Worm (Caenorhabditis elegans) whole organism, L2 larva: ENCODE results near the gene prx-3.

Source experiments
- C34F6.9 ChIP-seq: fragments of 150-350 bp; optimal IDR thresholded peaks from 2 replicates; lab custom pipeline; 2014; ENCODE audit warnings: missing biosample characterization, missing genetic modification characterization
- F13H6.1 ChIP-seq: sonication (generic microtip); optimal IDR thresholded peaks from 2 replicates; lab custom pipeline; 2016; ENCODE audit warnings: missing genetic modification characterization, missing compliant biosample characterization
- R02D3.7 ChIP-seq: fragments of 150-350 bp; optimal IDR thresholded peaks from 2 replicates; lab custom pipeline; 2014; ENCODE audit warnings: missing biosample characterization, missing genetic modification characterization
- alr-1 ChIP-seq: fragments of 150-350 bp; optimal IDR thresholded peaks from 2 replicates; lab custom pipeline; 2014; ENCODE audit warnings: missing biosample characterization, missing genetic modification characterization
- ama-1 ChIP-seq: fragments of 150-350 bp; optimal IDR thresholded peaks from 2 replicates; lab custom pipeline; 2018; ENCODE audit warnings: inconsistent platforms
- blmp-1 ChIP-seq: sonication (generic microtip); optimal IDR thresholded peaks from 2 replicates; lab custom pipeline; 2017; ENCODE audit warnings: missing genetic modification characterization, mild to moderate bottlenecking, missing compliant biosample characterization, antibody characterized with exemption, moderate library complexity; ENCODE audit not compliant: insufficient read depth
- ceh-16 ChIP-seq: fragments of 150-350 bp; optimal IDR thresholded peaks from 2 replicates; lab custom pipeline; 2014; ENCODE audit warnings: missing biosample characterization, missing genetic modification characterization
- crh-2 ChIP-seq: sonication (generic microtip); optimal IDR thresholded peaks from 2 replicates; lab custom pipeline; 2017; ENCODE audit warnings: missing biosample characterization, missing genetic modification characterization
- dmd-4 ChIP-seq: sonication (generic microtip); optimal IDR thresholded peaks from 2 replicates; lab custom pipeline; 2017; ENCODE audit warnings: missing biosample characterization, missing genetic modification characterization
- egl-27 ChIP-seq: sonication (generic microtip); optimal IDR thresholded peaks from 3 replicates; lab custom pipeline; 2017; ENCODE audit warnings: missing biosample characterization, missing genetic modification reagents, missing genetic modification characterization
- elt-1 ChIP-seq: fragments of 150-350 bp; optimal IDR thresholded peaks from 2 replicates; lab custom pipeline; 2014; ENCODE audit warnings: missing biosample characterization, missing genetic modification characterization
- elt-3 ChIP-seq: sonication (generic microtip); optimal IDR thresholded peaks from 2 replicates; lab custom pipeline; 2017; ENCODE audit warnings: missing biosample characterization, missing genetic modification characterization
- fos-1 ChIP-seq: fragments of 150-350 bp; optimal IDR thresholded peaks from 2 replicates; lab custom pipeline; 2014; ENCODE audit warnings: missing biosample characterization, missing genetic modification characterization
- gmeb-1 ChIP-seq: fragments of 150-350 bp; optimal IDR thresholded peaks from 2 replicates; lab custom pipeline; 2014; ENCODE audit warnings: missing biosample characterization, missing genetic modification characterization
- lin-13 ChIP-seq: fragments of 150-350 bp; optimal IDR thresholded peaks from 2 replicates; lab custom pipeline; 2014; ENCODE audit warnings: missing biosample characterization, missing genetic modification reagents, missing genetic modification characterization
- lin-39 ChIP-seq: fragments of 150-350 bp; optimal IDR thresholded peaks from 2 replicates; lab custom pipeline; 2014; ENCODE audit warnings: missing biosample characterization, missing genetic modification reagents, missing genetic modification characterization
- lsy-2 ChIP-seq, 2 experiments: fragments of 150-350 bp in 1 of 2; sonication (generic microtip) in 1 of 2; optimal IDR thresholded peaks; 2 replicates each; lab custom pipeline; 2014 to 2017; ENCODE audit warnings: missing biosample characterization in 2 of 2, missing genetic modification characterization in 2 of 2
- mab-5 ChIP-seq: fragments of 150-350 bp; optimal IDR thresholded peaks from 2 replicates; lab custom pipeline; 2014; ENCODE audit warnings: missing biosample characterization, missing genetic modification characterization
- nhr-10 ChIP-seq: sonication (generic microtip); optimal IDR thresholded peaks from 2 replicates; lab custom pipeline; 2017; ENCODE audit warnings: missing biosample characterization, missing genetic modification characterization
- nhr-11 ChIP-seq: fragments of 150-350 bp; optimal IDR thresholded peaks from 2 replicates; lab custom pipeline; 2014; ENCODE audit warnings: missing biosample characterization, missing genetic modification characterization
- nhr-129 ChIP-seq: fragments of 150-350 bp; optimal IDR thresholded peaks from 2 replicates; lab custom pipeline; 2014; ENCODE audit warnings: missing biosample characterization, missing genetic modification characterization
- nhr-21 ChIP-seq: fragments of 150-350 bp; optimal IDR thresholded peaks from 2 replicates; lab custom pipeline; 2014; ENCODE audit warnings: missing biosample characterization, missing genetic modification characterization
- nhr-23 ChIP-seq: fragments of 150-350 bp; optimal IDR thresholded peaks from 2 replicates; lab custom pipeline; 2014; ENCODE audit warnings: missing biosample characterization, missing genetic modification reagents, missing genetic modification characterization
- nhr-25 ChIP-seq: fragments of 150-350 bp; sonication (generic microtip); optimal IDR thresholded peaks from 3 replicates; lab custom pipeline; 2014; ENCODE audit warnings: missing biosample characterization, missing genetic modification characterization
- nhr-77 ChIP-seq: fragments of 150-350 bp; optimal IDR thresholded peaks from 2 replicates; lab custom pipeline; 2014; ENCODE audit warnings: missing biosample characterization, missing genetic modification characterization
- sem-4 ChIP-seq: fragments of 150-350 bp; optimal IDR thresholded peaks from 2 replicates; lab custom pipeline; 2014; ENCODE audit warnings: missing biosample characterization, missing genetic modification reagents, missing genetic modification characterization
- skn-1 ChIP-seq: sonication (generic microtip); optimal IDR thresholded peaks from 2 replicates; lab custom pipeline; 2017; ENCODE audit warnings: missing biosample characterization, missing genetic modification characterization
- sma-3 ChIP-seq: sonication (generic microtip); optimal IDR thresholded peaks from 2 replicates; lab custom pipeline; 2016; ENCODE audit warnings: missing genetic modification reagents, missing genetic modification characterization, missing compliant biosample characterization
- sma-9 ChIP-seq, 2 experiments: fragments of 150-350 bp in 1 of 2; sonication (generic microtip) in 1 of 2; optimal IDR thresholded peaks; 2 replicates each; lab custom pipeline; 2014 to 2016; ENCODE audit warnings: missing genetic modification characterization in 2 of 2, mild to moderate bottlenecking in 1 of 2, missing biosample characterization in 1 of 2, missing compliant biosample characterization in 1 of 2, missing genetic modification reagents in 1 of 2, moderate library complexity in 1 of 2
- unc-39 ChIP-seq: fragments of 150-350 bp; optimal IDR thresholded peaks from 2 replicates; lab custom pipeline; 2014; ENCODE audit warnings: missing biosample characterization, missing genetic modification characterization
- unc-62 ChIP-seq: fragments of 150-350 bp; optimal IDR thresholded peaks from 2 replicates; lab custom pipeline; 2014; ENCODE audit warnings: missing biosample characterization, missing genetic modification reagents, missing genetic modification characterization
- zag-1 ChIP-seq: fragments of 150-350 bp; optimal IDR thresholded peaks from 2 replicates; lab custom pipeline; 2014; ENCODE audit warnings: missing biosample characterization, missing genetic modification characterization
- ztf-11 ChIP-seq: sonication (generic microtip); optimal IDR thresholded peaks from 2 replicates; lab custom pipeline; 2017; ENCODE audit warnings: missing biosample characterization, missing genetic modification characterization

The prx-3 gene

ce11 chrX:6090779-6091178 lies 21.9 kb downstream of the prx-3 start:
- TF ChIP-seq lsy-2 (tag; optimal IDR thresholded peaks at IDR 0.05; lab: Kevin White, UChicago) (no peak), nhr-21 (tag; lab: Kevin White, UChicago) (no peak), gmeb-1 (no peak), egl-27 (tag; lab: Kevin White, UChicago) (no peak), crh-2 (tag; lab: Kevin White, UChicago) (no peak), nhr-129 (tag; lab: Kevin White, UChicago) (no peak), elt-1 (tag; lab: Kevin White, UChicago) (no peak), dmd-4 (no peak), mab-5 (tag; lab: Kevin White, UChicago) (no peak), nhr-25 (no peak), sma-3 (GFP tag; lab: Kevin White, UChicago) (no peak), lin-13 (GFP tag; lab: Kevin White, UChicago) (no peak), ceh-16 (tag; lab: Kevin White, UChicago) (no peak), F13H6.1 (tag; lab: Kevin White, UChicago) (no peak), nhr-23 (tag; lab: Kevin White, UChicago) (no peak)
- TF ChIP-seq, all 48 proteins: peak for 0

- TF ChIP-seq crh-2 (tag; lab: Kevin White, UChicago) (peak; percentile 3), lin-13 (GFP tag; lab: Kevin White, UChicago) (peak; percentile 25), ztf-11 (tag; lab: Kevin White, UChicago) (no peak), nhr-25 (no peak), elt-1 (tag; lab: Kevin White, UChicago) (no peak), fos-1 (tag; lab: Kevin White, UChicago) (peak; percentile 13), nhr-21 (tag; lab: Kevin White, UChicago) (peak; percentile 44), nhr-11 (tag; lab: Kevin White, UChicago) (peak; percentile 75), sma-3 (GFP tag; lab: Kevin White, UChicago) (peak; percentile 45), zag-1 (no peak)
- TF ChIP-seq, all 48 proteins: peak for 6
Measured at ce11 chrX:6088718-6089117, 24.0 kb downstream of the prx-3 start.

DNA sequence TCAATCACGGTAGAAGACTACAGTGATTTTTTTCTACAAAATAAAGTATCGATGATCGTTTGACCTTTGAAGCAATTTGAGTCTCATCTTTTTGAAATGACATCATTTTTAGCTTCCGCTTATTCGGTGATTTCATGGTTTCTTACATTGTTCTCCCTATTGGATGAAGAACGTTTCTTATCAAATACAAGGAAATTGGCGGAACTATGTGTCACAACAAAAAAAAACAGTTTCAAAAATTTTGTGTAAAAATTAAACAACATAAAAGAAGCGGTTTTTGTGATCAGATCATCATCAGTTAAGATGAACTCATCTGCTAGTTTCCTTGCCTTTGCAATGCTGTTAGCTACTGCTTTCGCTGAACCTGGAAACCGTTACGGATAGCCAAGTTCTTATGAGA lies 25.0 kb downstream of the prx-3 start, which contains the start of gene C45B2.8:
Gene C45B2.8 (plus strand): TSS at position 301 of the 400 bp plus-strand sequence.
- TF ChIP-seq elt-3 (tag; lab: Kevin White, UChicago) (no peak), nhr-25 (peak; percentile 8)
- TF ChIP-seq, all 48 proteins: peak for 1

DNA sequence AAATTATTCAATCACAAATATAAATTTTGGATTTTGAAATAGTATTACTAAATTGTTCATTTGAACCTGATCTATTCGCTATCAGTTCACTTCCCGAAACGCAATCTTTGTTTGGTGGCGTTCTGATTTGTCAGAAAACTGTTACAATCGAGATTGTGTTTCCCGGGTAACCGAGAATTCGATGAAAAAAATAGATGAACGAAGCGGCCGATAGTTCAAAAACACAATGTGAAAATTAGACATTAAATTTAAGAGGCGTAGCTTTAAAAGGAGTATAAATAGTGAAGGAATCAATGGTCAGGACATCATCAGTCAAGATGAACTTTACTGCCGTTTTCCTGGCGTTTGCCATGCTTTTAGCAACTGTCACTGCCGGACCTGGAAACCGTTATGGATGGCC lies 26.9 kb downstream of the prx-3 start, which contains the start of gene C45B2.1:
Gene C45B2.1 (plus strand): TSS at position 301 of the 400 bp plus-strand sequence.
- no peak for TF ChIP-seq lsy-2 (tag; optimal IDR thresholded peaks at IDR 0.05; lab: Kevin White, UChicago)
- no peak for TF ChIP-seq ama-1
- no peak for TF ChIP-seq elt-1 (tag; lab: Kevin White, UChicago)
- no peak for TF ChIP-seq crh-2 (tag; lab: Kevin White, UChicago)
- no peak for TF ChIP-seq lin-39
- TF ChIP-seq dmd-4 = no peak
- no peak for TF ChIP-seq blmp-1 (tag; lab: Kevin White, UChicago)
- no peak for TF ChIP-seq unc-62 (GFP tag; lab: Kevin White, UChicago)
- TF ChIP-seq alr-1 = no peak
- TF ChIP-seq elt-3 (tag; lab: Kevin White, UChicago) = no peak

- no peak for TF ChIP-seq crh-2 (tag; lab: Kevin White, UChicago)
- no peak for TF ChIP-seq nhr-77 (tag; lab: Kevin White, UChicago)
- no peak for TF ChIP-seq elt-1 (tag; lab: Kevin White, UChicago)
- no peak for TF ChIP-seq C34F6.9 (tag; lab: Kevin White, UChicago)
- TF ChIP-seq lsy-2 (tag; optimal IDR thresholded peaks at IDR 0.05; lab: Kevin White, UChicago) = no peak
- no peak for TF ChIP-seq nhr-10 (tag; lab: Kevin White, UChicago)
- no peak for TF ChIP-seq ceh-16 (tag; lab: Kevin White, UChicago)
- TF ChIP-seq R02D3.7 = no peak
- TF ChIP-seq dmd-4 = no peak
- no peak for TF ChIP-seq sem-4 (tag; lab: Kevin White, UChicago)
- TF ChIP-seq unc-62 (GFP tag; lab: Kevin White, UChicago) = no peak
- no peak for TF ChIP-seq ztf-11 (tag; lab: Kevin White, UChicago)
- TF ChIP-seq skn-1 (tag; lab: Kevin White, UChicago) = no peak
- TF ChIP-seq lin-39 = no peak
- no peak for TF ChIP-seq zag-1
- no peak for TF ChIP-seq nhr-23 (tag; lab: Kevin White, UChicago)
- TF ChIP-seq sma-9 (GFP tag; optimal IDR thresholded peaks at IDR 0.05; lab: Kevin White, UChicago) = no peak
- TF ChIP-seq sma-9 (tag; optimal IDR thresholded peaks at IDR 0.05; lab: Kevin White, UChicago) = no peak
- TF ChIP-seq unc-39 = no peak
- no peak for TF ChIP-seq nhr-129 (tag; lab: Kevin White, UChicago)
Measured at ce11 chrX:6084439-6084838, 28.3 kb downstream of the prx-3 start, which contains the start of gene C45B2.2. TSS of gene C45B2.2 (plus strand) at chrX:6084739.
